Fruit fly (Drosophila melanogaster) whole organism, embryonic: ENCODE results near the gene kibra.

ENCODE experiments used
- Asciz ChIP-seq: fragments of 200-800 bp; sonication (Bioruptor generic); optimal IDR thresholded peaks from 2 replicates; lab custom pipeline; 2017; ENCODE audit warnings: missing biosample characterization, mild to moderate bottlenecking, missing genetic modification characterization, missing genetic modification reagents
- B-H1 ChIP-seq: fragments of 200-800 bp; sonication (Bioruptor generic); IDR thresholded peaks from 3 replicates; pipeline ENCODE4 v1.3.6; 2022; ENCODE audit warnings: missing biosample characterization, missing genetic modification characterization
- CG10209 ChIP-seq: fragments of 200-800 bp; sonication (Bioruptor generic); optimal IDR thresholded peaks from 3 replicates; lab custom pipeline; 2017; ENCODE audit warnings: missing biosample characterization, mild to moderate bottlenecking, missing genetic modification characterization, missing genetic modification reagents
- CG10267 ChIP-seq: fragments of 200-800 bp; sonication (Bioruptor generic); optimal IDR thresholded peaks from 2 replicates; lab custom pipeline; 2018; ENCODE audit warnings: missing biosample characterization, mild to moderate bottlenecking, missing genetic modification characterization, moderate library complexity
- CG10431 ChIP-seq: fragments of 200-800 bp; sonication (Bioruptor generic); optimal IDR thresholded peaks from 3 replicates; lab custom pipeline; 2018; ENCODE audit warnings: missing biosample characterization, mild to moderate bottlenecking, missing genetic modification characterization
- CG10979 ChIP-seq: fragments of 200-800 bp; sonication (Bioruptor generic); optimal IDR thresholded peaks from 2 replicates; lab custom pipeline; 2018; ENCODE audit warnings: missing biosample characterization, mild to moderate bottlenecking, missing genetic modification characterization, moderate library complexity
- CG11723 ChIP-seq: fragments of 200-800 bp; sonication (Bioruptor generic); optimal IDR thresholded peaks from 2 replicates; lab custom pipeline; 2017; ENCODE audit warnings: missing biosample characterization, mild to moderate bottlenecking, missing genetic modification characterization
- CG12236 ChIP-seq: fragments of 200-800 bp; sonication (Bioruptor generic); optimal IDR thresholded peaks from 2 replicates; lab custom pipeline; 2016; ENCODE audit warnings: missing biosample characterization, missing genetic modification characterization
- CG1529 ChIP-seq: fragments of 200-800 bp; sonication (Bioruptor generic); optimal IDR thresholded peaks from 3 replicates; lab custom pipeline; 2018; ENCODE audit warnings: missing biosample characterization, missing genetic modification characterization
- CG15479 ChIP-seq: fragments of 200-800 bp; sonication (Bioruptor generic); optimal IDR thresholded peaks from 3 replicates; lab custom pipeline; 2019; ENCODE audit warnings: missing biosample characterization, mild to moderate bottlenecking, missing genetic modification characterization, moderate library complexity
- CG15601 ChIP-seq: fragments of 200-800 bp; sonication (Bioruptor generic); optimal IDR thresholded peaks from 3 replicates; lab custom pipeline; 2019; ENCODE audit warnings: missing biosample characterization, mild to moderate bottlenecking, missing genetic modification characterization, moderate library complexity
- CG15696 ChIP-seq: fragments of 200-800 bp; sonication (Bioruptor generic); optimal IDR thresholded peaks from 2 replicates; lab custom pipeline; 2019; ENCODE audit warnings: missing biosample characterization, mild to moderate bottlenecking, missing genetic modification characterization, moderate library complexity
- CG1603 ChIP-seq: fragments of 200-800 bp; sonication (Bioruptor generic); optimal IDR thresholded peaks from 2 replicates; lab custom pipeline; 2019; ENCODE audit warnings: missing biosample characterization, mild to moderate bottlenecking, missing genetic modification characterization, moderate library complexity
- CG16813 ChIP-seq: fragments of 200-800 bp; sonication (Bioruptor generic); IDR thresholded peaks from 3 replicates; pipeline ENCODE4 v1.3.6; 2022; ENCODE audit warnings: missing biosample characterization, missing genetic modification characterization; ENCODE audit not compliant: partially characterized antibody
- CG17829 ChIP-seq: fragments of 200-800 bp; optimal IDR thresholded peaks from 2 replicates; lab custom pipeline; 2019; ENCODE audit warnings: missing biosample characterization, mild to moderate bottlenecking, missing genetic modification characterization, moderate library complexity
- CG2875 ChIP-seq: fragments of 200-800 bp; sonication (Bioruptor generic); optimal IDR thresholded peaks from 2 replicates; lab custom pipeline; 2017; ENCODE audit warnings: missing biosample characterization, mild to moderate bottlenecking, missing genetic modification characterization, missing genetic modification reagents
- CG32532 ChIP-seq: fragments of 200-800 bp; sonication (Bioruptor generic); IDR thresholded peaks from 2 replicates; pipeline ENCODE4 v1.3.6; 2022; ENCODE audit warnings: missing biosample characterization, missing genetic modification characterization
- CG32767 ChIP-seq: fragments of 200-800 bp; sonication (Bioruptor generic); IDR thresholded peaks from 2 replicates; pipeline ENCODE4 v1.3.6; 2022; ENCODE audit warnings: missing biosample characterization, missing genetic modification characterization
- CG33557 ChIP-seq: fragments of 200-800 bp; sonication (Bioruptor generic); optimal IDR thresholded peaks from 2 replicates; lab custom pipeline; 2019; ENCODE audit warnings: missing biosample characterization, mild to moderate bottlenecking, missing genetic modification characterization, moderate library complexity
- CG3407 ChIP-seq: fragments of 200-800 bp; sonication (Bioruptor generic); optimal IDR thresholded peaks from 2 replicates; lab custom pipeline; 2018; ENCODE audit warnings: missing biosample characterization, mild to moderate bottlenecking, missing genetic modification characterization
- CG4707 ChIP-seq: fragments of 200-800 bp; sonication (Bioruptor generic); optimal IDR thresholded peaks from 2 replicates; lab custom pipeline; 2018; ENCODE audit warnings: missing biosample characterization, mild to moderate bottlenecking, missing genetic modification characterization, moderate library complexity
- CG4730 ChIP-seq: fragments of 200-800 bp; sonication (Bioruptor generic); IDR thresholded peaks from 2 replicates; pipeline ENCODE4 v1.3.6; 2022; ENCODE audit warnings: missing biosample characterization, missing genetic modification characterization
- CG5245 ChIP-seq: fragments of 200-800 bp; sonication (Bioruptor generic); optimal IDR thresholded peaks from 3 replicates; lab custom pipeline; 2016; ENCODE audit warnings: missing biosample characterization, missing genetic modification characterization
- CG6254 ChIP-seq: fragments of 200-800 bp; sonication (Bioruptor generic); optimal IDR thresholded peaks from 3 replicates; lab custom pipeline; 2017; ENCODE audit warnings: mild to moderate bottlenecking, missing biosample characterization, missing genetic modification reagents, missing genetic modification characterization
- CG6272 ChIP-seq: fragments of 200-800 bp; sonication (Bioruptor generic); IDR thresholded peaks from 2 replicates; pipeline ENCODE4 v1.3.6; 2022; ENCODE audit warnings: missing biosample characterization, missing genetic modification characterization
- CG7987 ChIP-seq: fragments of 200-800 bp; sonication (Bioruptor generic); optimal IDR thresholded peaks from 2 replicates; lab custom pipeline; 2018; ENCODE audit warnings: missing biosample characterization, mild to moderate bottlenecking, missing genetic modification characterization, moderate library complexity
- CG8765 ChIP-seq: fragments of 200-800 bp; sonication (Bioruptor generic); IDR thresholded peaks from 2 replicates; pipeline ENCODE4 v1.3.6; 2022; ENCODE audit warnings: missing biosample characterization, missing genetic modification characterization
- D ChIP-seq, 2 experiments: fragments of 200-800 bp in 1 of 2; fragments of >200 bp in 1 of 2; sonication (Bioruptor generic) in 1 of 2; optimal IDR thresholded peaks; 2 replicates in 1 of 2; 3 replicates in 1 of 2; lab custom pipeline; 2017; ENCODE audit warnings: mild to moderate bottlenecking in 1 of 2, missing biosample characterization in 1 of 2, missing genetic modification characterization in 1 of 2, missing genetic modification reagents in 1 of 2
- Eip74EF ChIP-seq, 2 experiments: fragments of 200-800 bp in 1 of 2; fragments of >200 bp in 1 of 2; sonication (Bioruptor generic) in 1 of 2; optimal IDR thresholded peaks; 2 replicates each; lab custom pipeline; 2017 to 2019; ENCODE audit warnings: missing biosample characterization in 2 of 2, missing genetic modification characterization in 2 of 2, mild to moderate bottlenecking in 1 of 2, moderate library complexity in 1 of 2
- GATAe ChIP-seq: fragments of 200-800 bp; sonication (Bioruptor generic); conservative IDR thresholded peaks from 2 replicates; pipeline ENCODE4 v1.3.6; 2022; ENCODE audit warnings: missing biosample characterization, missing genetic modification characterization
- Kr ChIP-seq: fragments of 200-800 bp; sonication (Bioruptor generic); optimal IDR thresholded peaks from 2 replicates; lab custom pipeline; 2017; ENCODE audit warnings: missing biosample characterization, mild to moderate bottlenecking, missing genetic modification characterization
- MBD-R2 ChIP-seq: fragments of 200-800 bp; sonication (Bioruptor generic); IDR thresholded peaks from 2 replicates; pipeline ENCODE4 v1.3.6; 2022; ENCODE audit warnings: missing biosample characterization, missing genetic modification characterization
- MTF-1 ChIP-seq: fragments of 200-800 bp; sonication (Bioruptor generic); optimal IDR thresholded peaks from 2 replicates; lab custom pipeline; 2018; ENCODE audit warnings: missing biosample characterization, mild to moderate bottlenecking, missing genetic modification characterization, borderline replicate concordance
- Pdp1 ChIP-seq, 2 experiments: fragments of 200-800 bp; sonication (Bioruptor generic); optimal IDR thresholded peaks; 3 replicates each; lab custom pipeline; 2016; ENCODE audit warnings: missing biosample characterization in 2 of 2, missing genetic modification characterization in 2 of 2, mild to moderate bottlenecking in 1 of 2, moderate library complexity in 1 of 2
- Ptx1 ChIP-seq: fragments of 200-800 bp; sonication (Bioruptor generic); IDR thresholded peaks from 2 replicates; pipeline ENCODE4 v1.3.6; 2022; ENCODE audit warnings: missing biosample characterization, missing genetic modification characterization
- Side ChIP-seq: fragments of 200-800 bp; sonication (Bioruptor generic); optimal IDR thresholded peaks from 2 replicates; lab custom pipeline; 2016; ENCODE audit warnings: missing biosample characterization, missing genetic modification characterization
- ara ChIP-seq: fragments of 200-800 bp; sonication (Bioruptor generic); IDR thresholded peaks from 2 replicates; pipeline ENCODE4 v1.3.6; 2022; ENCODE audit warnings: missing biosample characterization, missing genetic modification characterization
- cg ChIP-seq: fragments of 200-800 bp; sonication (Bioruptor generic); optimal IDR thresholded peaks from 3 replicates; lab custom pipeline; 2019; ENCODE audit warnings: missing biosample characterization, mild to moderate bottlenecking, missing genetic modification characterization, moderate library complexity
- gce ChIP-seq: fragments of 200-800 bp; sonication (Bioruptor generic); IDR thresholded peaks from 3 replicates; pipeline ENCODE4 v1.3.6; 2022; ENCODE audit warnings: missing biosample characterization, missing genetic modification characterization
- nau ChIP-seq: fragments of 200-800 bp; sonication (Bioruptor generic); optimal IDR thresholded peaks from 3 replicates; lab custom pipeline; 2017; ENCODE audit warnings: missing biosample characterization, mild to moderate bottlenecking, missing genetic modification characterization, missing genetic modification reagents
- pnt ChIP-seq: fragments of 200-800 bp; sonication (Bioruptor generic); optimal IDR thresholded peaks from 3 replicates; lab custom pipeline; 2016; ENCODE audit warnings: missing biosample characterization, missing genetic modification characterization
- ro ChIP-seq: fragments of 200-800 bp; sonication (Bioruptor generic); IDR thresholded peaks from 2 replicates; pipeline ENCODE4 v1.3.6; 2022; ENCODE audit warnings: missing biosample characterization, missing genetic modification characterization
- sisA ChIP-seq: fragments of 200-800 bp; sonication (Bioruptor generic); IDR thresholded peaks from 2 replicates; pipeline ENCODE4 v1.3.6; 2022; ENCODE audit warnings: missing biosample characterization, missing genetic modification characterization
- tll ChIP-seq, 2 experiments: fragments of 200-800 bp in 1 of 2; fragments of >200 bp in 1 of 2; sonication (Bioruptor generic) in 1 of 2; optimal IDR thresholded peaks; 2 replicates each; lab custom pipeline; 2017 to 2019; ENCODE audit warnings: missing biosample characterization in 2 of 2, missing genetic modification characterization in 2 of 2, mild to moderate bottlenecking in 1 of 2, moderate library complexity in 1 of 2
- usp ChIP-seq: fragments of >200 bp; optimal IDR thresholded peaks from 2 replicates; lab custom pipeline; 2017; ENCODE audit warnings: missing biosample characterization, missing genetic modification characterization
- zf30C ChIP-seq: fragments of 200-800 bp; sonication (Bioruptor generic); optimal IDR thresholded peaks from 3 replicates; lab custom pipeline; 2018; ENCODE audit warnings: missing biosample characterization, mild to moderate bottlenecking, missing genetic modification characterization
- zfh1 ChIP-seq: fragments of 200-800 bp; sonication (Bioruptor generic); IDR thresholded peaks from 3 replicates; pipeline ENCODE4 v1.3.6; 2022; ENCODE audit warnings: missing biosample characterization, missing genetic modification characterization

kibra gene

dm6 chr3R:14680112-14680665, 43.9 kb downstream of the kibra start (continued):
- TF ChIP-seq CG15601 (tag; lab: Kevin White, UChicago) (peak; percentile 33), CG6272 (GFP tag; lab: Robert Waterston, UW) (no peak), Eip74EF (GFP tag; optimal IDR thresholded peaks at IDR 0.05; lab: Kevin White, UChicago) (peak in 1 of 2 experiments; percentile 21), Pdp1 (GFP tag; optimal IDR thresholded peaks at IDR 0.05; lab: Kevin White, UChicago) (peak in 1 of 2 experiments; percentile 27), CG6254 (peak; percentile 31), Side (no peak), MBD-R2 (GFP tag; lab: Robert Waterston, UW) (no peak), cg (GFP tag; lab: Kevin White, UChicago) (no peak), CG5245 (GFP tag; lab: Kevin White, UChicago) (no peak), CG17829 (tag; lab: Kevin White, UChicago) (no peak), CG33557 (GFP tag; lab: Kevin White, UChicago) (peak; percentile 26), ara (peak; percentile 23; the same call in 1 of the 2 replicates), CG32532 (GFP tag; lab: Robert Waterston, UW) (no peak), CG2875 (GFP tag; lab: Kevin White, UChicago) (peak; percentile 23), B-H1 (GFP tag; lab: Robert Waterston, UW) (no peak), CG4707 (GFP tag; lab: Kevin White, UChicago) (peak; percentile 28), CG10209 (GFP tag; lab: Kevin White, UChicago) (peak; percentile 5), CG10431 (GFP tag; lab: Kevin White, UChicago) (no peak), CG3407 (peak; percentile 17), CG15696 (peak; percentile 15), CG32767 (GFP tag; lab: Robert Waterston, UW) (no peak), CG1603 (peak; percentile 8), Kr (GFP tag; lab: Kevin White, UChicago) (peak; percentile 52), Asciz (peak; percentile 22), MTF-1 (GFP tag; lab: Kevin White, UChicago) (peak; percentile 33), sisA (GFP tag; lab: Robert Waterston, UW) (no peak), usp (GFP tag; lab: Kevin White, UChicago) (no peak)

- TF ChIP-seq gce (GFP tag; lab: Robert Waterston, UW) (no peak), nau (GFP tag; lab: Kevin White, UChicago) (no peak), Eip74EF (GFP tag; optimal IDR thresholded peaks at IDR 0.05; lab: Kevin White, UChicago) (no peak), CG11723 (GFP tag; lab: Kevin White, UChicago) (no peak), Ptx1 (GFP tag; lab: Robert Waterston, UW) (no peak), CG1529 (GFP tag; lab: Kevin White, UChicago) (no peak), CG8765 (GFP tag; lab: Robert Waterston, UW) (peak; percentile 40; the same call in 1 of the 2 replicates), CG15479 (GFP tag; lab: Kevin White, UChicago) (peak; percentile 57), zf30C (peak; percentile 61), D (optimal IDR thresholded peaks at IDR 0.05; lab: Kevin White, UChicago) (peak; percentile 96), D (GFP tag; optimal IDR thresholded peaks at IDR 0.05; lab: Kevin White, UChicago) (no peak), pnt (no peak), CG12236 (GFP tag; lab: Kevin White, UChicago) (no peak), CG10979 (tag; lab: Kevin White, UChicago) (no peak), CG7987 (GFP tag; lab: Kevin White, UChicago) (no peak), GATAe (GFP tag; lab: Robert Waterston, UW) (no peak), CG10267 (no peak), CG16813 (GFP tag; lab: Robert Waterston, UW) (no peak), ro (no peak), tll (GFP tag; optimal IDR thresholded peaks at IDR 0.05; lab: Kevin White, UChicago) (peak in 1 of 2 experiments; percentile 100), CG4730 (GFP tag; lab: Robert Waterston, UW) (no peak), zfh1 (GFP tag; lab: Robert Waterston, UW) (0 out of 3 replicates have a peak, but pooled peaks have one; percentile 6)
Observed at dm6 chr3R:14679381-14680111, 44.5 kb downstream of the kibra start.
